Fruit fly (Drosophila melanogaster) whole organism, prepupa: ENCODE data around the gene CG6028.

Experiments
- Blimp-1 ChIP-seq: fragments of 200-800 bp; sonication (Bioruptor generic); optimal IDR thresholded peaks from 3 replicates; lab custom pipeline; 2017; ENCODE audit warnings: missing biosample characterization, missing genetic modification characterization, mild to moderate bottlenecking, moderate library complexity, missing genetic modification reagents
- CG10669 ChIP-seq: fragments of 200-800 bp; sonication (Bioruptor generic); optimal IDR thresholded peaks from 3 replicates; lab custom pipeline; 2018; ENCODE audit warnings: missing biosample characterization, mild to moderate bottlenecking, missing genetic modification characterization, moderate library complexity
- CG11902 ChIP-seq: fragments of 200-800 bp; sonication (Bioruptor generic); optimal IDR thresholded peaks from 3 replicates; lab custom pipeline; 2016; ENCODE audit warnings: missing biosample characterization, missing genetic modification characterization
- CG16779 ChIP-seq: fragments of 200-800 bp; sonication (Bioruptor generic); optimal IDR thresholded peaks from 3 replicates; lab custom pipeline; 2017; ENCODE audit warnings: missing biosample characterization, mild to moderate bottlenecking, missing genetic modification characterization
- CG31627 ChIP-seq: fragments of 200-800 bp; sonication (Bioruptor generic); optimal IDR thresholded peaks from 3 replicates; lab custom pipeline; 2016; ENCODE audit warnings: missing biosample characterization, missing genetic modification characterization
- CG4318 ChIP-seq: fragments of 200-800 bp; sonication (Bioruptor generic); optimal IDR thresholded peaks from 3 replicates; lab custom pipeline; 2017; ENCODE audit warnings: missing biosample characterization, mild to moderate bottlenecking, missing genetic modification characterization
- CG6163 ChIP-seq: fragments of 200-800 bp; sonication (Bioruptor generic); IDR thresholded peaks from 3 replicates; pipeline ENCODE4 v1.3.6; 2022; ENCODE audit warnings: missing biosample characterization, missing genetic modification characterization
- CG6276 ChIP-seq: fragments of 200-800 bp; sonication (Bioruptor generic); optimal IDR thresholded peaks from 2 replicates; lab custom pipeline; 2017; ENCODE audit warnings: missing biosample characterization, mild to moderate bottlenecking, missing genetic modification characterization
- CG6808 ChIP-seq: fragments of 200-800 bp; sonication (Bioruptor generic); optimal IDR thresholded peaks from 3 replicates; lab custom pipeline; 2017; ENCODE audit warnings: missing biosample characterization, missing genetic modification characterization, mild to moderate bottlenecking, moderate library complexity, missing genetic modification reagents
- CG7368 ChIP-seq: fragments of 200-800 bp; sonication (Bioruptor generic); optimal IDR thresholded peaks from 3 replicates; lab custom pipeline; 2016; ENCODE audit warnings: missing biosample characterization, missing genetic modification characterization
- CG8119 ChIP-seq: fragments of 200-800 bp; sonication (Bioruptor generic); IDR thresholded peaks from 3 replicates; pipeline ENCODE4 v1.3.6; 2022; ENCODE audit warnings: missing biosample characterization, missing genetic modification characterization
- CG8319 ChIP-seq: fragments of 200-800 bp; sonication (Bioruptor generic); optimal IDR thresholded peaks from 3 replicates; lab custom pipeline; 2016; ENCODE audit warnings: missing biosample characterization, missing genetic modification characterization
- Eip78C ChIP-seq: fragments of 200-800 bp; sonication (Bioruptor generic); peaks from one replicate; lab custom pipeline; 2016; ENCODE audit warnings: missing biosample characterization, missing genetic modification characterization
- Ets96B ChIP-seq: fragments of 200-800 bp; optimal IDR thresholded peaks from 2 replicates; lab custom pipeline; 2019; ENCODE audit warnings: missing biosample characterization, mild to moderate bottlenecking, missing genetic modification characterization, moderate library complexity
- Hr38 ChIP-seq: sonication (Bioruptor generic); optimal IDR thresholded peaks from 2 replicates; lab custom pipeline; 2016; ENCODE audit warnings: missing biosample characterization, missing genetic modification characterization
- Hr4 ChIP-seq: fragments of 200-800 bp; sonication (Bioruptor generic); optimal IDR thresholded peaks from 3 replicates; lab custom pipeline; 2016; ENCODE audit warnings: missing biosample characterization, missing genetic modification characterization
- Lpt ChIP-seq: fragments of 200-800 bp; sonication (Bioruptor generic); optimal IDR thresholded peaks from 3 replicates; lab custom pipeline; 2016; ENCODE audit warnings: missing biosample characterization, missing genetic modification characterization
- OdsH ChIP-seq: fragments of 200-800 bp; sonication (Bioruptor generic); optimal IDR thresholded peaks from 3 replicates; lab custom pipeline; 2016; ENCODE audit warnings: missing biosample characterization, missing genetic modification characterization
- Sox14 ChIP-seq: fragments of 200-800 bp; sonication (Bioruptor generic); optimal IDR thresholded peaks from 3 replicates; lab custom pipeline; 2016; ENCODE audit warnings: missing biosample characterization, missing genetic modification characterization
- achi ChIP-seq: fragments of 200-800 bp; sonication (Bioruptor generic); optimal IDR thresholded peaks from 3 replicates; lab custom pipeline; 2016; ENCODE audit warnings: missing biosample characterization, missing genetic modification characterization
- acj6 ChIP-seq: fragments of 200-800 bp; sonication (Bioruptor generic); optimal IDR thresholded peaks from 3 replicates; lab custom pipeline; 2016; ENCODE audit warnings: missing biosample characterization, missing genetic modification characterization
- cyc ChIP-seq: fragments of 200-800 bp; sonication (Bioruptor generic); optimal IDR thresholded peaks from 3 replicates; lab custom pipeline; 2016; ENCODE audit warnings: missing biosample characterization, missing genetic modification characterization
- esn ChIP-seq: fragments of 200-800 bp; sonication (Bioruptor generic); optimal IDR thresholded peaks from 2 replicates; lab custom pipeline; 2016; ENCODE audit warnings: missing biosample characterization, mild to moderate bottlenecking, missing genetic modification characterization, moderate library complexity
- fd85E ChIP-seq: fragments of 200-800 bp; sonication (Bioruptor generic); optimal IDR thresholded peaks from 3 replicates; lab custom pipeline; 2016; ENCODE audit warnings: missing biosample characterization, missing genetic modification characterization
- fkh ChIP-seq: fragments of 200-800 bp; sonication (Bioruptor generic); optimal IDR thresholded peaks from 3 replicates; lab custom pipeline; 2017; ENCODE audit warnings: missing biosample characterization, mild to moderate bottlenecking, missing genetic modification characterization, moderate library complexity
- net ChIP-seq: fragments of 200-800 bp; sonication (Bioruptor generic); optimal IDR thresholded peaks from 3 replicates; lab custom pipeline; 2016; ENCODE audit warnings: missing biosample characterization, missing genetic modification characterization
- salr ChIP-seq, 2 experiments: fragments of 200-800 bp; sonication (Bioruptor generic); optimal IDR thresholded peaks; 3 replicates each; lab custom pipeline; 2016 to 2018; ENCODE audit warnings: missing biosample characterization in 2 of 2, missing genetic modification characterization in 2 of 2, mild to moderate bottlenecking in 1 of 2
- ss ChIP-seq, 2 experiments: fragments of 200-800 bp; sonication (Bioruptor generic); optimal IDR thresholded peaks; 2 replicates in 1 of 2; 3 replicates in 1 of 2; lab custom pipeline; 2017 to 2018; ENCODE audit warnings: mild to moderate bottlenecking in 2 of 2, missing biosample characterization in 2 of 2, missing genetic modification characterization in 2 of 2, moderate library complexity in 1 of 2
- svp ChIP-seq: fragments of 200-800 bp; sonication (Bioruptor generic); peaks from one replicate; lab custom pipeline; 2016; ENCODE audit warnings: missing biosample characterization, missing genetic modification characterization
- vri ChIP-seq: fragments of 200-800 bp; sonication (Bioruptor generic); optimal IDR thresholded peaks from 3 replicates; lab custom pipeline; 2016; ENCODE audit warnings: missing biosample characterization, mild to moderate bottlenecking, missing genetic modification characterization

CG6028 gene

dm6 chr3R:22039480-22039879 lies 14.2 kb upstream of the CG6028 start (continued):
- peak; percentile 94 for TF ChIP-seq CG8119
- peak; percentile 92 for TF ChIP-seq Eip78C (GFP tag; lab: Kevin White, UChicago)
- peak; percentile 66 for TF ChIP-seq cyc
- no peak for TF ChIP-seq CG6276
- TF ChIP-seq CG16779 (tag; lab: Kevin White, UChicago), result no peak
- peak; percentile 84 for TF ChIP-seq net (GFP tag; lab: Kevin White, UChicago)
- TF ChIP-seq Sox14 (GFP tag; lab: Kevin White, UChicago), result peak; percentile 81

dm6 chr3R:22035552-22035951 lies 10.2 kb upstream of the CG6028 start:
- no peak for TF ChIP-seq Hr38 (GFP tag; lab: Kevin White, UChicago)
- TF ChIP-seq CG31627 (GFP tag; lab: Kevin White, UChicago), result no peak
- TF ChIP-seq CG4318 (GFP tag; lab: Kevin White, UChicago), result no peak
- TF ChIP-seq CG10669 (GFP tag; lab: Kevin White, UChicago), result no peak
- no peak for TF ChIP-seq ss (GFP tag; optimal IDR thresholded peaks at IDR 0.05; lab: Kevin White, UChicago)
- no peak for TF ChIP-seq fkh (GFP tag; lab: Kevin White, UChicago)
- no peak for TF ChIP-seq acj6 (GFP tag; lab: Kevin White, UChicago)
- no peak for TF ChIP-seq CG7368 (GFP tag; lab: Kevin White, UChicago)

dm6 chr3R:22034160-22034742 lies 8.9 kb upstream of the CG6028 start, which contains the start of the genes CG45099, CG6015, pit and Fadd:
Gene CG45099 (minus strand): TSS chr3R:22034286.
Gene CG6015 (minus strand): TSS chr3R:22034286.
Gene pit (plus strand): TSS chr3R:22034298.
Gene Fadd (plus strand): TSS chr3R:22034455.
- TF ChIP-seq fkh (GFP tag; lab: Kevin White, UChicago) (no peak), Ets96B (tag; lab: Kevin White, UChicago) (no peak), cyc (no peak), fd85E (GFP tag; lab: Kevin White, UChicago) (no peak), net (GFP tag; lab: Kevin White, UChicago) (no peak), Eip78C (GFP tag; lab: Kevin White, UChicago) (peak; percentile 70), salr (GFP tag; optimal IDR thresholded peaks at IDR 0.05; lab: Kevin White, UChicago) (no peak), Hr4 (GFP tag; lab: Kevin White, UChicago) (no peak), OdsH (GFP tag; lab: Kevin White, UChicago) (no peak), achi (GFP tag; lab: Kevin White, UChicago) (no peak), CG7368 (GFP tag; lab: Kevin White, UChicago) (no peak), vri (GFP tag; lab: Kevin White, UChicago) (no peak), CG6808 (GFP tag; lab: Kevin White, UChicago) (no peak), svp (GFP tag; lab: Kevin White, UChicago) (no peak), esn (GFP tag; lab: Kevin White, UChicago) (peak; percentile 30)

DNA sequence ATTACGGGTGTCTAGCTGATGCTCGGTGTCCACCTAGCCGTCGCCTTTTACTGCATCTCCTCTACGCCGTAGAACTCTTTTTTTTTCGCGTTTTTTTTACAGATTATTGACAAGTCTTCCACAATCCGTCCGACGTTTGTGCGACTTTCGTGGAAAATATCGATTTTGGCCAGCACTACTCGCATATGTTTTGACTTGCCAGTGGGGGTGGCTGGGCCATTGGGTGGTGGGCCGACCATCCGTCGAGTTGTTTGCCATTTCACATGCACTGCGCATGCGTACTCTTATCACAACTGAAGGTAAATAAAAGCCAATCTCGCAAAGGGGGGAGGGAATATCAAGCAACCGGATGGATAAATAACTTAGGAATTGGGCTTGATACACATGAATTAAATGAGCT lies 6.4 kb upstream of the CG6028 start, which contains the start of gene CG13409:
Gene CG13409 (minus strand): TSS at position 163 of the 400 bp plus-strand sequence.
- TF ChIP-seq CG6163 (no peak), CG6276 (no peak), Blimp-1 (GFP tag; lab: Kevin White, UChicago) (no peak), CG10669 (GFP tag; lab: Kevin White, UChicago) (no peak), CG8319 (no peak), svp (GFP tag; lab: Kevin White, UChicago) (no peak), salr (GFP tag; optimal IDR thresholded peaks at IDR 0.05; lab: Kevin White, UChicago) (no peak), Lpt (GFP tag; lab: Kevin White, UChicago) (no peak), Ets96B (tag; lab: Kevin White, UChicago) (no peak), fd85E (GFP tag; lab: Kevin White, UChicago) (no peak), CG11902 (no peak), vri (GFP tag; lab: Kevin White, UChicago) (no peak)

DNA sequence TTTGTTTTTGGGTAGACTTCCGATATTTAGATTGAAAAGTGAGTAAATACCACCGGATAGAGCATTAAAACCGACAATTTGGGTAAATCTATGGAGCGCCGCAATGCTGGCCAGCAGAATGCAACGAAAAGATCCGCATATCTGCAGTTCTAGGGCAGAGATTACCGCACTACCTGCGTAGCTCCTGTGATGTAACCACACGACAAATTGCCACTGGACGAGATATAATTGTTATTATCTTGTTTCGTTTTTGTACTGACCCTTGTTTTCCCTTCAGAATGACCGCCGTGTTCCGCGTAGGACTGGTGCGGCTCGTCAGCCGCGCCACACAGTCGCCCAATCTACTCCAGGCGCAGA lies 2.4 kb upstream of the CG6028 start:
- TF ChIP-seq CG6808 (GFP tag; lab: Kevin White, UChicago), result no peak
